Worm (Caenorhabditis elegans) whole organism, young adult: ENCODE measurements around the gene F46B3.15.

Source experiments
- B0261.1 ChIP-seq: sonication (generic microtip); optimal IDR thresholded peaks from 2 replicates; lab custom pipeline; 2016; ENCODE audit warnings: mild to moderate bottlenecking, missing genetic modification characterization, moderate library complexity, missing compliant biosample characterization
- B0336.3 ChIP-seq: fragments of 200-800 bp; sonication (Bioruptor generic); IDR thresholded peaks from 2 replicates; pipeline ENCODE4 v1.3.6; 2022; ENCODE audit warnings: missing genetic modification characterization, missing compliant biosample characterization
- F22D6.2 ChIP-seq: sonication (generic microtip); optimal IDR thresholded peaks from 2 replicates; lab custom pipeline; 2016; ENCODE audit warnings: mild to moderate bottlenecking, missing genetic modification characterization, missing compliant biosample characterization
- F33H1.4 ChIP-seq: fragments of 200-800 bp; sonication (Bioruptor generic); IDR thresholded peaks from 2 replicates; pipeline ENCODE4 v1.3.6; 2022; ENCODE audit warnings: missing genetic modification reagents, missing genetic modification characterization, missing compliant biosample characterization
- F49E8.2 ChIP-seq: sonication (generic microtip); optimal IDR thresholded peaks from 3 replicates; lab custom pipeline; 2017; ENCODE audit warnings: missing genetic modification characterization, mild to moderate bottlenecking, missing compliant biosample characterization, antibody characterized with exemption, moderate library complexity; ENCODE audit not compliant: insufficient read depth
- ZK185.1 ChIP-seq: sonication (generic microtip); optimal IDR thresholded peaks from 2 replicates; lab custom pipeline; 2016; ENCODE audit warnings: mild to moderate bottlenecking, missing genetic modification characterization, missing compliant biosample characterization; ENCODE audit not compliant: poor library complexity, severe bottlenecking
- ama-1 ChIP-seq, 3 experiments: fragments of 150-350 bp in 1 of 3; sonication (generic microtip) in 2 of 3; optimal IDR thresholded peaks; 2 replicates each; lab custom pipeline; 2014 to 2018; ENCODE audit warnings: missing biosample characterization in 2 of 3, missing genetic modification characterization in 2 of 3, missing genetic modification reagents in 2 of 3
- bed-1 ChIP-seq: fragments of 200-800 bp; sonication (Bioruptor generic); IDR thresholded peaks from 2 replicates; pipeline ENCODE4 v1.3.6; 2022; ENCODE audit warnings: missing genetic modification reagents, missing genetic modification characterization, missing compliant biosample characterization
- cebp-1 ChIP-seq, 2 experiments: fragments of 200-800 bp in 1 of 2; sonication (Bioruptor generic) in 1 of 2; sonication (generic microtip) in 1 of 2; IDR thresholded peaks in 1 of 2; optimal IDR thresholded peaks in 1 of 2; 2 replicates each; pipeline versions ENCODE4 v1.3.6 to Lab custom; 2017 to 2022; ENCODE audit warnings: missing compliant biosample characterization in 2 of 2, missing genetic modification characterization in 2 of 2, mild to moderate bottlenecking in 1 of 2, missing genetic modification reagents in 1 of 2, moderate library complexity in 1 of 2
- ceh-100 ChIP-seq: fragments of 200-800 bp; sonication (Bioruptor generic); IDR thresholded peaks from 2 replicates; pipeline ENCODE4 v1.3.6; 2022; ENCODE audit warnings: missing genetic modification reagents, missing genetic modification characterization, missing compliant biosample characterization
- efl-1 ChIP-seq: fragments of 150-350 bp; optimal IDR thresholded peaks from 2 replicates; lab custom pipeline; 2014; ENCODE audit warnings: missing biosample characterization, missing genetic modification reagents, missing genetic modification characterization
- ekl-4 ChIP-seq: fragments of 200-800 bp; sonication (Bioruptor generic); IDR thresholded peaks from 2 replicates; pipeline ENCODE4 v1.3.6; 2022; ENCODE audit warnings: missing genetic modification reagents, missing genetic modification characterization, missing compliant biosample characterization
- ets-4 ChIP-seq: fragments of 200-800 bp; sonication (Bioruptor generic); optimal IDR thresholded peaks from 2 replicates; lab custom pipeline; 2018; ENCODE audit warnings: mild to moderate bottlenecking, missing genetic modification characterization, missing compliant biosample characterization
- hlh-26 ChIP-seq: fragments of 200-800 bp; sonication (Bioruptor generic); conservative IDR thresholded peaks from 2 replicates; pipeline ENCODE4 v1.3.6; 2022; ENCODE audit warnings: missing genetic modification reagents, missing genetic modification characterization, missing compliant biosample characterization
- hmg-20 ChIP-seq: fragments of 200-800 bp; sonication (Bioruptor generic); IDR thresholded peaks from 2 replicates; pipeline ENCODE4 v1.3.6; 2022; ENCODE audit warnings: missing genetic modification reagents, missing genetic modification characterization, missing compliant biosample characterization
- hsf-1 ChIP-seq: fragments of 200-800 bp; sonication (Bioruptor generic); IDR thresholded peaks from 2 replicates; pipeline ENCODE4 v1.3.6; 2022; ENCODE audit warnings: missing genetic modification reagents, missing genetic modification characterization, missing compliant biosample characterization
- lag-1 ChIP-seq: fragments of 200-800 bp; sonication (Bioruptor generic); IDR thresholded peaks from 2 replicates; pipeline ENCODE4 v1.3.6; 2022; ENCODE audit warnings: missing genetic modification reagents, missing genetic modification characterization, missing compliant biosample characterization
- let-607 ChIP-seq, 2 experiments: fragments of 200-800 bp in 1 of 2; sonication (Bioruptor generic) in 1 of 2; sonication (generic microtip) in 1 of 2; optimal IDR thresholded peaks; 2 replicates each; lab custom pipeline; 2016 to 2018; ENCODE audit warnings: mild to moderate bottlenecking in 2 of 2, missing compliant biosample characterization in 2 of 2, missing genetic modification characterization in 2 of 2, moderate library complexity in 2 of 2, missing genotype in 1 of 2
- lin-35 ChIP-seq, 3 experiments: fragments of 150-350 bp in 2 of 3; sonication (generic microtip) in 1 of 3; optimal IDR thresholded peaks; 2 replicates each; lab custom pipeline; 2014 to 2018; ENCODE audit warnings: missing biosample characterization in 3 of 3, missing genetic modification characterization in 3 of 3, missing genetic modification reagents in 3 of 3
- madf-6 ChIP-seq: fragments of 200-800 bp; sonication (Bioruptor generic); IDR thresholded peaks from 2 replicates; pipeline ENCODE4 v1.3.6; 2022; ENCODE audit warnings: missing genetic modification reagents, missing genetic modification characterization, missing compliant biosample characterization
- mel-28 ChIP-seq: sonication (generic microtip); optimal IDR thresholded peaks from 2 replicates; lab custom pipeline; 2016; ENCODE audit warnings: borderline replicate concordance, mild to moderate bottlenecking, missing genetic modification characterization, missing compliant biosample characterization
- nfyb-1 ChIP-seq: fragments of 200-800 bp; sonication (Bioruptor generic); IDR thresholded peaks from 2 replicates; pipeline ENCODE4 v1.3.6; 2022; ENCODE audit warnings: missing genetic modification reagents, missing genetic modification characterization, missing compliant biosample characterization
- nhr-179 ChIP-seq: sonication (generic microtip); optimal IDR thresholded peaks from 2 replicates; lab custom pipeline; 2016; ENCODE audit warnings: mild to moderate bottlenecking, missing genetic modification characterization, missing compliant biosample characterization
- rpc-1 ChIP-seq, 2 experiments: fragments of 150-350 bp in 1 of 2; sonication (generic microtip) in 1 of 2; optimal IDR thresholded peaks; 2 replicates each; lab custom pipeline; 2014 to 2018; ENCODE audit warnings: missing biosample characterization in 1 of 2, missing genetic modification characterization in 1 of 2, missing genetic modification reagents in 1 of 2, missing genotype in 1 of 2
- sdz-38 ChIP-seq: sonication (generic microtip); optimal IDR thresholded peaks from 2 replicates; lab custom pipeline; 2016; ENCODE audit warnings: missing genotype, missing genetic modification characterization, missing compliant biosample characterization
- snpc-1.1 ChIP-seq: sonication (generic microtip); optimal IDR thresholded peaks from 2 replicates; lab custom pipeline; 2017; ENCODE audit warnings: missing genetic modification characterization, mild to moderate bottlenecking, missing compliant biosample characterization, antibody characterized with exemption, moderate library complexity, missing genotype, missing genetic modification reagents; ENCODE audit not compliant: insufficient read depth
- snpc-3.4 ChIP-seq: sonication (generic microtip); optimal IDR thresholded peaks from 2 replicates; lab custom pipeline; 2017; ENCODE audit warnings: missing genetic modification characterization, mild to moderate bottlenecking, missing compliant biosample characterization, antibody characterized with exemption, moderate library complexity, missing genotype, missing genetic modification reagents
- snpc-4 ChIP-seq, 5 experiments: fragments of 150-350 bp in 1 of 5; sonication (generic microtip) in 4 of 5; optimal IDR thresholded peaks; 2 replicates each; lab custom pipeline; 2014 to 2018; ENCODE audit warnings: missing genetic modification characterization in 5 of 5, missing biosample characterization in 3 of 5, antibody characterized with exemption in 2 of 5, mild to moderate bottlenecking in 2 of 5, missing compliant biosample characterization in 2 of 5, missing genotype in 2 of 5, moderate library complexity in 2 of 5, missing genetic modification reagents in 1 of 5
- ztf-25 ChIP-seq: fragments of 200-800 bp; sonication (Bioruptor generic); IDR thresholded peaks from 2 replicates; pipeline ENCODE4 v1.3.6; 2022; ENCODE audit warnings: missing genetic modification reagents, missing genetic modification characterization, missing compliant biosample characterization
- ztf-28 ChIP-seq: fragments of 200-800 bp; sonication (Bioruptor generic); IDR thresholded peaks from 2 replicates; pipeline ENCODE4 v1.3.6; 2022; ENCODE audit warnings: missing genetic modification reagents, missing genetic modification characterization, missing compliant biosample characterization

Gene F46B3.15

ce11 chrV:20663736-20664135 is 30.2 kb upstream of the F46B3.15 start:
- TF ChIP-seq nhr-179 (no peak), snpc-4 (GFP tag; optimal IDR thresholded peaks at IDR 0.05; lab: Kevin White, UChicago) (no peak), snpc-4 (tag; optimal IDR thresholded peaks at IDR 0.05; lab: Kevin White, UChicago) (no peak), ceh-100 (no peak), mel-28 (tag; lab: Kevin White, UChicago) (no peak), ets-4 (GFP tag; lab: Kevin White, UChicago) (no peak), F22D6.2 (tag; lab: Kevin White, UChicago) (no peak), sdz-38 (tag; lab: Kevin White, UChicago) (no peak), B0336.3 (no peak), lin-35 (GFP tag; optimal IDR thresholded peaks at IDR 0.05; lab: Kevin White, UChicago) (no peak)
- TF ChIP-seq, all 124 proteins: peak for 0

- TF ChIP-seq ztf-25 (GFP tag; lab: Robert Waterston, UW) = no peak
- TF ChIP-seq ZK185.1 = no peak
- TF ChIP-seq F33H1.4 (GFP tag; lab: Robert Waterston, UW) = no peak
- no peak for TF ChIP-seq snpc-3.4 (tag; lab: Kevin White, UChicago)
- no peak for TF ChIP-seq B0261.1 (tag; lab: Kevin White, UChicago)
- no peak for TF ChIP-seq lin-35 (GFP tag; optimal IDR thresholded peaks at IDR 0.05; lab: Kevin White, UChicago)
- TF ChIP-seq ama-1 (optimal IDR thresholded peaks at IDR 0.05; lab: Kevin White, UChicago) = no peak
- TF ChIP-seq ama-1 (GFP tag; optimal IDR thresholded peaks at IDR 0.05; lab: Kevin White, UChicago) = no peak
Observed at ce11 chrV:20662474-20662873, 29.0 kb upstream of the F46B3.15 start.

- TF ChIP-seq hsf-1 = no peak
- no peak for TF ChIP-seq cebp-1 (GFP tag; IDR thresholded peaks at IDR 0.05; lab: Robert Waterston, UW)
- peak; percentile 47 for TF ChIP-seq cebp-1 (tag; optimal IDR thresholded peaks at IDR 0.05; lab: Kevin White, UChicago)
Observed at ce11 chrV:20660025-20660424, 26.5 kb upstream of the F46B3.15 start, which contains the start of gene W01F3.2. TSS of gene W01F3.2 (plus strand) at chrV:20660325.

ce11 chrV:20656626-20657025 is 23.1 kb upstream of the F46B3.15 start:
- TF ChIP-seq let-607 (tag; optimal IDR thresholded peaks at IDR 0.05; lab: Kevin White, UChicago) = no peak
- TF ChIP-seq lin-35 (GFP tag; optimal IDR thresholded peaks at IDR 0.05; lab: Kevin White, UChicago) = no peak

ce11 chrV:20655174-20655573 is 21.7 kb upstream of the F46B3.15 start:
- no peak for TF ChIP-seq ztf-28
- no peak for TF ChIP-seq ekl-4
- TF ChIP-seq F49E8.2 (tag; lab: Kevin White, UChicago) = no peak
- 0 out of 2 replicates have a peak, but pooled peaks have one; percentile 50 for TF ChIP-seq bed-1 (GFP tag; lab: Robert Waterston, UW)
- TF ChIP-seq madf-6 (GFP tag; lab: Robert Waterston, UW) = no peak
- no peak for TF ChIP-seq F33H1.4 (GFP tag; lab: Robert Waterston, UW)
- no peak for TF ChIP-seq hlh-26 (GFP tag; lab: Robert Waterston, UW)
- no peak for TF ChIP-seq nfyb-1 (GFP tag; lab: Robert Waterston, UW)
- no peak for TF ChIP-seq lag-1 (GFP tag; lab: Robert Waterston, UW)
- no peak for TF ChIP-seq rpc-1 (optimal IDR thresholded peaks at IDR 0.05; lab: Kevin White, UChicago)
- peak; percentile 27 for TF ChIP-seq rpc-1 (tag; optimal IDR thresholded peaks at IDR 0.05; lab: Kevin White, UChicago)

- TF ChIP-seq snpc-1.1 (tag; lab: Kevin White, UChicago) (no peak), hmg-20 (no peak), efl-1 (GFP tag; lab: Kevin White, UChicago) (no peak)
Observed at ce11 chrV:20654350-20654749, 20.8 kb upstream of the F46B3.15 start, which contains the start of gene mnr-1. TSS of gene mnr-1 (plus strand) at chrV:20654650.
